Fruit fly (Drosophila melanogaster): ENCODE results near the gene CG43680.

CG43680 gene

DNA sequence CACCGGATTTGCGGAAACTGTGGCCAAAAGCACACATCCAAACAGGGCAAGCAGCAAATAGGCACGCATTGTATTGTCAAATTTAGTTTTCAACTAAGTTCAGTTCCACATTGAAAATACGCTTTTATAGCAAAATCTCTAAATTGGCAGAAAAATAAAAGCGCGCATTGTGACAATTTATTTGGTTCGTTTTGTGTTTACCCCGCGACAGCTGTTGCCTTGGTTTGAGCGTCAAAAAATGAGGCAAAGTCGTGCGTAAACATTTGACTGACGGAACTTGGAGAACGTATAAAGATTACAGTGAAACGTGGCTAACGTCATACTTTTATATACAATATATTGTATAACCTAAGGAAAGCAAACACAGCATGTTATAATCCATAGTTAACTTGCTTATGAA, 884 bp upstream of the CG43680 start, which contains the start of gene CG18649:
Gene CG18649 (minus strand): TSS at position 101 of the 400 bp plus-strand sequence.
- TF ChIP-seq CG11762 (GFP tag; optimal IDR thresholded peaks at IDR 0.05; ENCODE audit: insufficient read depth) (no peak), fkh (GFP tag; optimal IDR thresholded peaks at IDR 0.05) (peak; percentile 62), fd85E (GFP tag; optimal IDR thresholded peaks at IDR 0.05) (no peak), CG32006 (GFP tag; optimal IDR thresholded peaks at IDR 0.05) (no peak), CG34406 (GFP tag; optimal IDR thresholded peaks at IDR 0.05) (no peak)

DNA sequence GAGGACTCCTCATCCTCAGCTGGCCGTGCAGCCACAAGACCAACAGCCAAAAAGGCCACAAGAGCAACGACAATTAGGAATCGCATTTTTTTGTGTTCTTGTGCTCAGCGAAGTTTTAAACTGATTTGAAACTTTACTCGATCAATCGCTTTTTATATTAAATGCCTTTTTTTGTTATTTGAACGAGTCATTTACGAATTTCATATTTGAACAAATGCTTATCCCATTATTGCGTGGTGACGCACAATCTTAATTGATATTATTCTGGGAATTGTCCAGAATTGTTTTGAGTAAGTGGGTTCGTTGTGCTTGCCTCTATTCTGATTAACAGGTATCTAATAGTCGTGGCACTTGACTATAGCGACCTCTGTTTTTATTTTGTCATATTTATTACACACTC, 761 bp downstream of the CG43680 start, which contains the start of gene CG13461:
Gene CG13461 (minus strand): TSS at position 101 of the 400 bp plus-strand sequence.
- TF ChIP-seq fd59A (GFP tag; optimal IDR thresholded peaks at IDR 0.05) = no peak
- TF ChIP-seq Hr4 (GFP tag; optimal IDR thresholded peaks at IDR 0.05) = no peak
- TF ChIP-seq CG6808 (GFP tag; optimal IDR thresholded peaks at IDR 0.05) = no peak
- no peak for TF ChIP-seq Ets21C (GFP tag; optimal IDR thresholded peaks at IDR 0.05)
- TF ChIP-seq Lpt (GFP tag; optimal IDR thresholded peaks at IDR 0.05) = no peak
- TF ChIP-seq CG6854 (GFP tag; optimal IDR thresholded peaks at IDR 0.05) = no peak
- TF ChIP-seq ss (GFP tag; optimal IDR thresholded peaks at IDR 0.05) = no peak
- TF ChIP-seq CG16779 (tag; optimal IDR thresholded peaks at IDR 0.05) = no peak

DNA sequence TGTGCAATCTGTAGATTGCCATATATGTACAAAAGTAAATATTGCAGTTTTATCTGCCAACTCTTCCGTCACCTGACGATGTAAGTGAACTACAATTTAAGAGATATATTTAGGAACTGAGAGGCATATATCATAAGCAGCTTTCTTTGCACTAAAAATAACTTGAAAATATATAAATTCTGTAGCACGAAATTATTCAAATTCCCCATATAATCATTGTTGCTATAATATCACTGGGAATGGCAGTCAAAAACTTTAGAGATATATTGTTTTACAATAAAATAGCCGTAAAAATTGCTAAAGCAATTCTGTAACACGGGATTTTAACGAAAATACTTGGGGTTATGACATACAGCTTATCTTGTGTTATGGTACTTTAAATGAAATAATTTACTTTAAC, 1.8 kb downstream of the CG43680 start, which contains the start of gene CG43679:
Gene CG43679 (minus strand): TSS at position 101 of the 400 bp plus-strand sequence.
- TF ChIP-seq vri (GFP tag; optimal IDR thresholded peaks at IDR 0.05) (no peak), CG3919 (GFP tag; optimal IDR thresholded peaks at IDR 0.05) (no peak), dsx (GFP tag; optimal IDR thresholded peaks at IDR 0.05; ENCODE audit: poor library complexity, severe bottlenecking) (no peak), fkh (GFP tag; optimal IDR thresholded peaks at IDR 0.05) (no peak), Eip78C (GFP tag) (no peak), CG1621 (tag; optimal IDR thresholded peaks at IDR 0.05) (no peak), achi (GFP tag; optimal IDR thresholded peaks at IDR 0.05) (no peak), cyc (GFP tag; optimal IDR thresholded peaks at IDR 0.05) (no peak), CG6808 (GFP tag; optimal IDR thresholded peaks at IDR 0.05) (no peak), Gug (GFP tag; IDR thresholded peaks at IDR 0.05) (no peak), CG8119 (GFP tag; IDR thresholded peaks at IDR 0.05) (no peak), dac (GFP tag; optimal IDR thresholded peaks at IDR 0.05) (no peak), Met (GFP tag; optimal IDR thresholded peaks at IDR 0.05) (no peak), CG11294 (GFP tag; IDR thresholded peaks at IDR 0.05) (no peak), Ets21C (GFP tag; optimal IDR thresholded peaks at IDR 0.05) (no peak), Hr4 (GFP tag; optimal IDR thresholded peaks at IDR 0.05) (no peak), CG10669 (GFP tag; optimal IDR thresholded peaks at IDR 0.05) (no peak), lz (GFP tag; optimal IDR thresholded peaks at IDR 0.05) (no peak), CG8319 (GFP tag; optimal IDR thresholded peaks at IDR 0.05) (no peak), CG11902 (GFP tag; optimal IDR thresholded peaks at IDR 0.05) (no peak)

DNA sequence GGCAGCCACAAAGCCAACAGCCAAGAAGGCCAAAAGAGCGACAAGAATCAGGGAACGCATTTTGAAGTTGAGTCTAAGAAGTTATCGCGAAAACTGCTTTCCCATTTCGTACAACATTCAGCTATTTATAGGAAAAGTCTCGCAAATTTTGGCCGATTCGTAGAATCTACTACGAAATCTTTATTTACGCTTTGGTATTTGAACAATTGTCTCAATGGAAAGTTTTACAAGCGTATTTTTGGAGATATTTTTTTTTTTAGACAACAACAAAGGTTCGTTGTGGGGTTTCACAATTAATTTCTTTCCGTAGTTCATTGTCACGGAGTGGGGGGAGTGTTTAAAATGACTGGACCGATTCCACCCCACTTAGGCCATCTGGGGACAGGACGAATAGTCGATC, 2.4 kb downstream of the CG43680 start, which contains the start of gene CG12310:
Gene CG12310 (minus strand): TSS at position 101 of the 400 bp plus-strand sequence.
- TF ChIP-seq Smox (GFP tag; optimal IDR thresholded peaks at IDR 0.05) = no peak
- TF ChIP-seq CG15336 (GFP tag; IDR thresholded peaks at IDR 0.05) = no peak
- no peak for TF ChIP-seq CG6276 (GFP tag; optimal IDR thresholded peaks at IDR 0.05)
- TF ChIP-seq spab (GFP tag; optimal IDR thresholded peaks at IDR 0.05) = no peak
- TF ChIP-seq CG4318 (GFP tag; optimal IDR thresholded peaks at IDR 0.05) = no peak
- no peak for TF ChIP-seq fkh (GFP tag; optimal IDR thresholded peaks at IDR 0.05)
- TF ChIP-seq net (GFP tag; optimal IDR thresholded peaks at IDR 0.05) = no peak
- TF ChIP-seq dsx (GFP tag; optimal IDR thresholded peaks at IDR 0.05; ENCODE audit: poor library complexity, severe bottlenecking) = no peak
- no peak for TF ChIP-seq CG1621 (tag; optimal IDR thresholded peaks at IDR 0.05)
- TF ChIP-seq CG10631 (GFP tag; optimal IDR thresholded peaks at IDR 0.05) = no peak
- no peak for TF ChIP-seq pdm3 (GFP tag; optimal IDR thresholded peaks at IDR 0.05)
- TF ChIP-seq salr (GFP tag; optimal IDR thresholded peaks at IDR 0.05) = no peak
- no peak for TF ChIP-seq Hr38 (GFP tag; optimal IDR thresholded peaks at IDR 0.05)
- no peak for TF ChIP-seq Sox14 (GFP tag; optimal IDR thresholded peaks at IDR 0.05)
- no peak for TF ChIP-seq CG32006 (GFP tag; optimal IDR thresholded peaks at IDR 0.05)
- no peak for TF ChIP-seq CG34406 (GFP tag; optimal IDR thresholded peaks at IDR 0.05)
- no peak for TF ChIP-seq fd85E (GFP tag; optimal IDR thresholded peaks at IDR 0.05)

Measured in whole organism, prepupa.